Worm (Caenorhabditis elegans) whole organism, L3 larva: ENCODE data around the gene bli-5.

Experiments
- ZK546.5 ChIP-seq: sonication (generic microtip); optimal IDR thresholded peaks from 2 replicates; lab custom pipeline; 2017; ENCODE audit warnings: missing biosample characterization, missing genetic modification characterization
- aly-2 ChIP-seq: fragments of 150-350 bp; optimal IDR thresholded peaks from 2 replicates; lab custom pipeline; 2014; ENCODE audit warnings: missing biosample characterization, missing genetic modification characterization
- ama-1 ChIP-seq: fragments of 150-350 bp; optimal IDR thresholded peaks from 2 replicates; lab custom pipeline; 2018
- ceh-16 ChIP-seq: sonication (generic microtip); optimal IDR thresholded peaks from 2 replicates; lab custom pipeline; 2017; ENCODE audit warnings: missing biosample characterization, missing genetic modification characterization
- ceh-28 ChIP-seq: fragments of 150-350 bp; optimal IDR thresholded peaks from 2 replicates; lab custom pipeline; 2014; ENCODE audit warnings: missing biosample characterization, missing genetic modification reagents, missing genetic modification characterization
- egl-27 ChIP-seq: sonication (generic microtip); optimal IDR thresholded peaks from 4 replicates; lab custom pipeline; 2017; ENCODE audit warnings: missing biosample characterization, missing genetic modification reagents, missing genetic modification characterization
- egl-5 ChIP-seq: fragments of 150-350 bp; optimal IDR thresholded peaks from 2 replicates; lab custom pipeline; 2017; ENCODE audit warnings: missing biosample characterization, missing genetic modification reagents, missing genetic modification characterization, inconsistent platforms
- eor-1 ChIP-seq, 2 experiments: fragments of 150-350 bp; optimal IDR thresholded peaks; 2 replicates each; lab custom pipeline; 2014 to 2018; ENCODE audit warnings: missing biosample characterization in 2 of 2, missing genetic modification characterization in 2 of 2
- fkh-10 ChIP-seq: sonication (generic microtip); optimal IDR thresholded peaks from 2 replicates; lab custom pipeline; 2017; ENCODE audit warnings: missing biosample characterization, missing genetic modification reagents, missing genetic modification characterization
- fkh-2 ChIP-seq: fragments of 150-350 bp; optimal IDR thresholded peaks from 2 replicates; lab custom pipeline; 2014; ENCODE audit warnings: missing biosample characterization, missing genetic modification reagents, missing genetic modification characterization
- fos-1 ChIP-seq: fragments of 150-350 bp; optimal IDR thresholded peaks from 2 replicates; lab custom pipeline; 2014; ENCODE audit warnings: missing biosample characterization, missing genetic modification characterization
- hmg-11 ChIP-seq: sonication (generic microtip); optimal IDR thresholded peaks from 2 replicates; lab custom pipeline; 2016; ENCODE audit warnings: missing genetic modification characterization, missing compliant biosample characterization
- jun-1 ChIP-seq: fragments of 150-350 bp; optimal IDR thresholded peaks from 2 replicates; lab custom pipeline; 2014; ENCODE audit warnings: missing biosample characterization, missing genetic modification reagents, missing genetic modification characterization
- lin-15B ChIP-seq: fragments of 150-350 bp; optimal IDR thresholded peaks from 2 replicates; lab custom pipeline; 2014; ENCODE audit warnings: missing biosample characterization, missing genetic modification characterization
- lin-39 ChIP-seq: fragments of 150-350 bp; optimal IDR thresholded peaks from 2 replicates; lab custom pipeline; 2018; ENCODE audit warnings: missing biosample characterization, missing genetic modification reagents, missing genetic modification characterization
- lsy-12 ChIP-seq: sonication (generic microtip); optimal IDR thresholded peaks from 2 replicates; lab custom pipeline; 2016; ENCODE audit warnings: mild to moderate bottlenecking, missing genetic modification characterization, missing compliant biosample characterization
- mdl-1 ChIP-seq: fragments of 150-350 bp; optimal IDR thresholded peaks from 2 replicates; lab custom pipeline; 2014; ENCODE audit warnings: missing biosample characterization, missing genetic modification characterization
- nhr-23 ChIP-seq: fragments of 150-350 bp; optimal IDR thresholded peaks from 2 replicates; lab custom pipeline; 2014; ENCODE audit warnings: missing biosample characterization, missing genetic modification reagents, missing genetic modification characterization
- nhr-237 ChIP-seq: fragments of 150-350 bp; optimal IDR thresholded peaks from 2 replicates; lab custom pipeline; 2014; ENCODE audit warnings: missing biosample characterization, missing genetic modification characterization
- nhr-25 ChIP-seq: sonication (generic microtip); optimal IDR thresholded peaks from 2 replicates; lab custom pipeline; 2017; ENCODE audit warnings: missing biosample characterization, missing genetic modification characterization
- nhr-28 ChIP-seq: fragments of 150-350 bp; optimal IDR thresholded peaks from 2 replicates; lab custom pipeline; 2014; ENCODE audit warnings: missing biosample characterization, missing genetic modification characterization
- nhr-43 ChIP-seq: sonication (generic microtip); optimal IDR thresholded peaks from 2 replicates; lab custom pipeline; 2016; ENCODE audit warnings: mild to moderate bottlenecking, missing genetic modification characterization, missing compliant biosample characterization; ENCODE audit not compliant: poor library complexity, severe bottlenecking
- nhr-67 ChIP-seq: fragments of 150-350 bp; optimal IDR thresholded peaks from 2 replicates; lab custom pipeline; 2014; ENCODE audit warnings: missing biosample characterization, missing genetic modification characterization
- nhr-76 ChIP-seq: fragments of 150-350 bp; sonication (generic microtip); optimal IDR thresholded peaks from 5 replicates; lab custom pipeline; 2014; ENCODE audit warnings: missing biosample characterization, missing genetic modification characterization
- pha-4 ChIP-seq: fragments of 150-350 bp; optimal IDR thresholded peaks from 2 replicates; lab custom pipeline; 2014; ENCODE audit warnings: missing biosample characterization, missing genetic modification reagents, missing genetic modification characterization
- sea-2 ChIP-seq: fragments of 150-350 bp; sonication (generic microtip); optimal IDR thresholded peaks from 4 replicates; lab custom pipeline; 2014; ENCODE audit warnings: missing biosample characterization, missing genetic modification reagents, missing genetic modification characterization
- skn-1 ChIP-seq: fragments of 150-350 bp; optimal IDR thresholded peaks from 2 replicates; lab custom pipeline; 2014; ENCODE audit warnings: missing biosample characterization, missing genetic modification characterization
- snpc-4 ChIP-seq: fragments of 150-350 bp; optimal IDR thresholded peaks from 2 replicates; lab custom pipeline; 2014; ENCODE audit warnings: missing biosample characterization, missing genetic modification characterization
- tbx-2 ChIP-seq: sonication (generic microtip); optimal IDR thresholded peaks from 2 replicates; lab custom pipeline; 2016; ENCODE audit warnings: mild to moderate bottlenecking, missing genetic modification characterization, missing compliant biosample characterization
- unc-39 ChIP-seq: sonication (generic microtip); optimal IDR thresholded peaks from 4 replicates; lab custom pipeline; 2017; ENCODE audit warnings: missing biosample characterization, missing genetic modification characterization
- unc-62 ChIP-seq: fragments of 150-350 bp; sonication (generic microtip); optimal IDR thresholded peaks from 4 replicates; lab custom pipeline; 2014; ENCODE audit warnings: missing biosample characterization, missing genetic modification reagents, missing genetic modification characterization
- ztf-11 ChIP-seq: fragments of 150-350 bp; optimal IDR thresholded peaks from 2 replicates; lab custom pipeline; 2014; ENCODE audit warnings: missing biosample characterization, missing genetic modification characterization

Gene bli-5

ce11 chrIII:13418975-13419374 is 10.6 kb downstream of the bli-5 start:
- no peak for TF ChIP-seq lsy-12
- TF ChIP-seq tbx-2 (tag; lab: Kevin White, UChicago) = no peak
- TF ChIP-seq nhr-25 (tag; lab: Kevin White, UChicago) = no peak
- TF ChIP-seq nhr-43 (tag; lab: Kevin White, UChicago) = no peak
- TF ChIP-seq nhr-67 (tag; lab: Kevin White, UChicago) = no peak
- no peak for TF ChIP-seq fkh-2 (tag; lab: Kevin White, UChicago)
- TF ChIP-seq nhr-23 (tag; lab: Kevin White, UChicago) = no peak
- no peak for TF ChIP-seq ceh-16
- TF ChIP-seq egl-5 (tag; lab: Kevin White, UChicago) = no peak
- TF ChIP-seq lin-15B (tag; lab: Kevin White, UChicago) = no peak
- TF ChIP-seq pha-4 (tag; lab: Kevin White, UChicago) = no peak
- no peak for TF ChIP-seq egl-27 (tag; lab: Kevin White, UChicago)
- no peak for TF ChIP-seq jun-1 (tag; lab: Kevin White, UChicago)
- no peak for TF ChIP-seq unc-39
- TF ChIP-seq unc-62 = no peak
- no peak for TF ChIP-seq ztf-11 (tag; lab: Kevin White, UChicago)
- TF ChIP-seq nhr-237 = no peak
- no peak for TF ChIP-seq snpc-4 (tag; lab: Kevin White, UChicago)
- no peak for TF ChIP-seq mdl-1
- TF ChIP-seq ZK546.5 (tag; lab: Kevin White, UChicago) = no peak
- TF ChIP-seq, all 47 proteins: peak for 0

ce11 chrIII:13411202-13411601 is 18.4 kb downstream of the bli-5 start:
- no peak for TF ChIP-seq sea-2 (GFP tag; lab: Kevin White, UChicago)
- TF ChIP-seq egl-5 (tag; lab: Kevin White, UChicago) = no peak
- no peak for TF ChIP-seq ama-1 (lab: Kevin White, UChicago)
- no peak for TF ChIP-seq tbx-2 (tag; lab: Kevin White, UChicago)
- TF ChIP-seq nhr-237 = no peak
- TF ChIP-seq aly-2 = no peak
- TF ChIP-seq nhr-76 = no peak
- no peak for TF ChIP-seq unc-39
- no peak for TF ChIP-seq lin-39 (tag; lab: Kevin White, UChicago)
- no peak for TF ChIP-seq skn-1 (tag; lab: Kevin White, UChicago)
- TF ChIP-seq fos-1 (tag; lab: Kevin White, UChicago) = no peak
- no peak for TF ChIP-seq ztf-11 (tag; lab: Kevin White, UChicago)
- TF ChIP-seq nhr-28 (tag; lab: Kevin White, UChicago) = no peak
- no peak for TF ChIP-seq nhr-25 (tag; lab: Kevin White, UChicago)
- no peak for TF ChIP-seq snpc-4 (tag; lab: Kevin White, UChicago)
- no peak for TF ChIP-seq hmg-11 (tag; lab: Kevin White, UChicago)
- TF ChIP-seq unc-62 = no peak

ce11 chrIII:13409498-13409897 is 20.1 kb downstream of the bli-5 start, which contains the start of gene myo-6:
Gene myo-6 (plus strand): TSS chrIII:13409798.
- peak; percentile 18 for TF ChIP-seq pha-4 (tag; lab: Kevin White, UChicago)
- no peak for TF ChIP-seq ztf-11 (tag; lab: Kevin White, UChicago)

- no peak for TF ChIP-seq fkh-10
Measured at ce11 chrIII:13405504-13405903, 24.1 kb downstream of the bli-5 start, which contains the start of gene nas-1. Gene nas-1 (plus strand): TSS chrIII:13405804.

- no peak for TF ChIP-seq ceh-28 (tag; lab: Kevin White, UChicago)
- no peak for TF ChIP-seq nhr-43 (tag; lab: Kevin White, UChicago)
- TF ChIP-seq unc-62 = no peak
- no peak for TF ChIP-seq eor-1 (tag; optimal IDR thresholded peaks at IDR 0.05; lab: Kevin White, UChicago)
Measured at ce11 chrIII:13404418-13404817, 25.1 kb downstream of the bli-5 start, which contains the start of gene ttr-52. Gene ttr-52 (plus strand): TSS chrIII:13404718.

- TF ChIP-seq ztf-11 (tag; lab: Kevin White, UChicago) = no peak
Measured at ce11 chrIII:13402934-13403333, 26.6 kb downstream of the bli-5 start, which contains the start of gene mig-18. Gene mig-18 (plus strand): TSS chrIII:13403234.
